Fruit fly (Drosophila melanogaster) whole organism, adult: ENCODE measurements around the gene Hel25E.

Experiments used
- CG14711 ChIP-seq: fragments of 200-800 bp; sonication (Bioruptor generic); optimal IDR thresholded peaks from 2 replicates; lab custom pipeline; 2018; ENCODE audit warnings: missing biosample characterization, mild to moderate bottlenecking, missing genetic modification characterization, moderate library complexity
- CG1620 ChIP-seq: fragments of 200-800 bp; sonication (Bioruptor generic); optimal IDR thresholded peaks from 2 replicates; lab custom pipeline; 2016; ENCODE audit warnings: missing biosample characterization, missing genetic modification characterization
- CG7045 ChIP-seq: fragments of 200-800 bp; sonication (Bioruptor generic); optimal IDR thresholded peaks from 2 replicates; lab custom pipeline; 2017; ENCODE audit warnings: missing biosample characterization, mild to moderate bottlenecking, missing genetic modification characterization
- CG7101 ChIP-seq: fragments of 200-800 bp; sonication (Bioruptor generic); optimal IDR thresholded peaks from 2 replicates; lab custom pipeline; 2018; ENCODE audit warnings: missing biosample characterization, mild to moderate bottlenecking, missing genetic modification characterization, moderate library complexity
- Clk ChIP-seq: fragments of 200-800 bp; sonication (Bioruptor generic); optimal IDR thresholded peaks from 2 replicates; lab custom pipeline; 2017; ENCODE audit warnings: missing biosample characterization, missing genetic modification characterization
- Crg-1 ChIP-seq: fragments of 200-800 bp; sonication (Bioruptor generic); optimal IDR thresholded peaks from 2 replicates; lab custom pipeline; 2016; ENCODE audit warnings: missing biosample characterization, missing genetic modification characterization
- Hr96 ChIP-seq: fragments of 200-800 bp; sonication (Bioruptor generic); optimal IDR thresholded peaks from 2 replicates; lab custom pipeline; 2016; ENCODE audit warnings: missing biosample characterization, missing genetic modification characterization
- Mnt ChIP-seq: fragments of 200-800 bp; sonication (Bioruptor generic); optimal IDR thresholded peaks from 2 replicates; lab custom pipeline; 2016; ENCODE audit warnings: missing biosample characterization, mild to moderate bottlenecking, missing genetic modification characterization
- cic ChIP-seq: fragments of 200-800 bp; sonication (Bioruptor generic); optimal IDR thresholded peaks from 2 replicates; lab custom pipeline; 2017; ENCODE audit warnings: missing biosample characterization, mild to moderate bottlenecking, missing genetic modification characterization, moderate library complexity
- kay ChIP-seq: fragments of 200-800 bp; sonication (Bioruptor generic); peaks from one replicate; lab custom pipeline; 2016; ENCODE audit warnings: missing biosample characterization, missing genetic modification characterization, borderline replicate concordance
- ovo ChIP-seq: fragments of 200-800 bp; sonication (Bioruptor generic); optimal IDR thresholded peaks from 2 replicates; lab custom pipeline; 2016; ENCODE audit warnings: missing biosample characterization, missing genetic modification characterization
- tj ChIP-seq: fragments of 200-800 bp; sonication (Bioruptor generic); optimal IDR thresholded peaks from 3 replicates; lab custom pipeline; 2017; ENCODE audit warnings: missing biosample characterization, mild to moderate bottlenecking, missing genetic modification characterization, moderate library complexity
- toe ChIP-seq: fragments of 200-800 bp; sonication (Bioruptor generic); optimal IDR thresholded peaks from 2 replicates; lab custom pipeline; 2016; ENCODE audit warnings: missing biosample characterization, missing genetic modification characterization

DNA sequence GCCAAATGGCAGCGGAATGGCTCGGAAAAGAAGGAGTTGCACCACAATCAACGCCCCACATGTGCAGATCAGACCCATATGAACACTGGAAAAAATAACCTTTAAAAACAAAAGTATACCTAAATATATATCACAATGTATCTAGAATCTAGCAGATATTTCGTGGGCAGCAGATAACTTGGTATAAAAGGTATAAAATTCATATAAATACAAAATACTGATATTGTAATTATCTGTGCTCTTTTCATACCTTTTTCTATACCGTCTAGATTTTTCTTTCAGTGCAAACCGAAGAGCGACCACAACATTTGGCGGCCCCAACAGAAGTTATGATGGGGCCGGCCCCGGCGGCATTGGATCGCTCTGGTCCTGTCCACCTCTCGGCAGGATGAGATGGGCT is 40.8 kb downstream of the Hel25E start:
- no peak for TF ChIP-seq Hr96 (GFP tag; lab: Kevin White, UChicago)
- TF ChIP-seq CG7101 (tag; lab: Kevin White, UChicago): no peak
- TF ChIP-seq kay (GFP tag; lab: Kevin White, UChicago): no peak
- TF ChIP-seq Clk (GFP tag; lab: Kevin White, UChicago): no peak
- TF ChIP-seq toe (GFP tag; lab: Kevin White, UChicago): no peak
- TF ChIP-seq Mnt (GFP tag; lab: Kevin White, UChicago): no peak
- TF ChIP-seq tj (GFP tag; lab: Kevin White, UChicago): no peak
- no peak for TF ChIP-seq CG7045 (GFP tag; lab: Kevin White, UChicago)
- no peak for TF ChIP-seq ovo (GFP tag; lab: Kevin White, UChicago)
- TF ChIP-seq CG1620 (GFP tag; lab: Kevin White, UChicago): no peak
- TF ChIP-seq cic: no peak
- no peak for TF ChIP-seq Crg-1 (GFP tag; lab: Kevin White, UChicago)
- no peak for TF ChIP-seq CG14711 (tag; lab: Kevin White, UChicago)
